Worm (Caenorhabditis elegans) whole organism, L4 larva: ENCODE data around the gene irld-55.

Source experiments
- T26A8.4 ChIP-seq: fragments of 200-800 bp; sonication (Bioruptor generic); IDR thresholded peaks from 2 replicates; pipeline ENCODE4 v1.3.6; 2022; ENCODE audit warnings: missing genetic modification characterization, missing compliant biosample characterization
- Y105C5A.15 ChIP-seq: fragments of 200-800 bp; sonication (Bioruptor generic); IDR thresholded peaks from 2 replicates; pipeline ENCODE4 v1.3.6; 2022; ENCODE audit warnings: missing genetic modification characterization, missing compliant biosample characterization
- Y48G9A.11 ChIP-seq: fragments of 200-800 bp; sonication (Bioruptor generic); IDR thresholded peaks from 2 replicates; pipeline ENCODE4 v1.3.6; 2022; ENCODE audit warnings: missing genetic modification reagents, missing genetic modification characterization, missing compliant biosample characterization
- Y5F2A.4 ChIP-seq: fragments of 200-800 bp; sonication (Bioruptor generic); optimal IDR thresholded peaks from 2 replicates; lab custom pipeline; 2018; ENCODE audit warnings: mild to moderate bottlenecking, missing genetic modification characterization, missing compliant biosample characterization
- Y75B8A.6 ChIP-seq: fragments of 200-800 bp; sonication (Bioruptor generic); IDR thresholded peaks from 2 replicates; pipeline ENCODE4 v1.3.6; 2022; ENCODE audit warnings: missing genetic modification reagents, missing genetic modification characterization, missing compliant biosample characterization
- ZK337.2 ChIP-seq: fragments of 200-800 bp; sonication (Bioruptor generic); IDR thresholded peaks from 2 replicates; pipeline ENCODE4 v1.3.6; 2022; ENCODE audit warnings: missing genetic modification reagents, missing genetic modification characterization, missing compliant biosample characterization
- ceh-20 ChIP-seq: fragments of 200-800 bp; sonication (Bioruptor generic); IDR thresholded peaks from 2 replicates; pipeline ENCODE4 v1.3.6; 2022; ENCODE audit warnings: missing genetic modification reagents, missing genetic modification characterization, missing compliant biosample characterization
- ctbp-1 ChIP-seq: fragments of 200-800 bp; sonication (Bioruptor generic); IDR thresholded peaks from 2 replicates; pipeline ENCODE4 v1.3.6; 2022; ENCODE audit warnings: missing genetic modification reagents, missing genetic modification characterization, missing compliant biosample characterization
- dmd-9 ChIP-seq: fragments of 200-800 bp; sonication (Bioruptor generic); IDR thresholded peaks from 2 replicates; pipeline ENCODE4 v1.3.6; 2022; ENCODE audit warnings: missing genetic modification reagents, missing genetic modification characterization, missing compliant biosample characterization
- hif-1 ChIP-seq, 2 experiments: sonication (generic microtip); optimal IDR thresholded peaks; 2 replicates each; lab custom pipeline; 2016 to 2017; ENCODE audit warnings: missing compliant biosample characterization in 2 of 2, missing genetic modification characterization in 2 of 2, missing genetic modification reagents in 2 of 2, missing genotype in 2 of 2, mild to moderate bottlenecking in 1 of 2
- lin-38 ChIP-seq: fragments of 200-800 bp; sonication (Bioruptor generic); IDR thresholded peaks from 2 replicates; pipeline ENCODE4 v1.3.6; 2022; ENCODE audit warnings: missing genetic modification reagents, missing genetic modification characterization, missing compliant biosample characterization
- lsy-2 ChIP-seq, 2 experiments: fragments of 150-350 bp in 1 of 2; sonication (generic microtip) in 1 of 2; optimal IDR thresholded peaks; 2 replicates each; lab custom pipeline; 2014 to 2017; ENCODE audit warnings: missing biosample characterization in 2 of 2, missing genetic modification characterization in 2 of 2
- pha-4 ChIP-seq, 2 experiments: fragments of 150-350 bp in 1 of 2; fragments of 200-800 bp in 1 of 2; sonication (Bioruptor generic) in 1 of 2; IDR thresholded peaks in 1 of 2; optimal IDR thresholded peaks in 1 of 2; 2 replicates each; pipeline versions ENCODE4 v1.3.6 to Lab custom; 2014 to 2022; ENCODE audit warnings: missing genetic modification characterization in 2 of 2, missing genetic modification reagents in 2 of 2, missing biosample characterization in 1 of 2, missing compliant biosample characterization in 1 of 2
- set-16 ChIP-seq: fragments of 200-800 bp; sonication (Bioruptor generic); IDR thresholded peaks from 2 replicates; pipeline ENCODE4 v1.3.6; 2022; ENCODE audit warnings: missing genetic modification reagents, missing genetic modification characterization, missing compliant biosample characterization
- spr-1 ChIP-seq: sonication (generic microtip); optimal IDR thresholded peaks from 2 replicates; lab custom pipeline; 2016; ENCODE audit warnings: mild to moderate bottlenecking, missing genetic modification characterization, missing compliant biosample characterization
- tra-1 ChIP-seq: fragments of 200-800 bp; sonication (Bioruptor generic); IDR thresholded peaks from 2 replicates; pipeline ENCODE4 v1.3.6; 2022; ENCODE audit warnings: missing genetic modification reagents, missing genetic modification characterization, missing compliant biosample characterization
- unc-130 ChIP-seq: sonication (generic microtip); optimal IDR thresholded peaks from 2 replicates; lab custom pipeline; 2016; ENCODE audit warnings: missing genetic modification reagents, missing genetic modification characterization, missing compliant biosample characterization
- unc-39 ChIP-seq: sonication (generic microtip); optimal IDR thresholded peaks from 2 replicates; lab custom pipeline; 2017; ENCODE audit warnings: missing biosample characterization, missing genetic modification characterization
- unc-62 ChIP-seq, 3 experiments: fragments of 150-350 bp in 1 of 3; sonication (generic microtip); optimal IDR thresholded peaks in 2 of 3; peaks in 1 of 3; 1 replicate in 1 of 3; 2 replicates in 2 of 3; lab custom pipeline; 2014 to 2017; ENCODE audit warnings: missing biosample characterization in 3 of 3, missing genetic modification characterization in 3 of 3, missing genetic modification reagents in 3 of 3, missing genotype in 1 of 3
- zip-2 ChIP-seq: fragments of 150-350 bp; optimal IDR thresholded peaks from 2 replicates; lab custom pipeline; 2014; ENCODE audit warnings: missing biosample characterization, missing genetic modification characterization

irld-55 gene

DNA sequence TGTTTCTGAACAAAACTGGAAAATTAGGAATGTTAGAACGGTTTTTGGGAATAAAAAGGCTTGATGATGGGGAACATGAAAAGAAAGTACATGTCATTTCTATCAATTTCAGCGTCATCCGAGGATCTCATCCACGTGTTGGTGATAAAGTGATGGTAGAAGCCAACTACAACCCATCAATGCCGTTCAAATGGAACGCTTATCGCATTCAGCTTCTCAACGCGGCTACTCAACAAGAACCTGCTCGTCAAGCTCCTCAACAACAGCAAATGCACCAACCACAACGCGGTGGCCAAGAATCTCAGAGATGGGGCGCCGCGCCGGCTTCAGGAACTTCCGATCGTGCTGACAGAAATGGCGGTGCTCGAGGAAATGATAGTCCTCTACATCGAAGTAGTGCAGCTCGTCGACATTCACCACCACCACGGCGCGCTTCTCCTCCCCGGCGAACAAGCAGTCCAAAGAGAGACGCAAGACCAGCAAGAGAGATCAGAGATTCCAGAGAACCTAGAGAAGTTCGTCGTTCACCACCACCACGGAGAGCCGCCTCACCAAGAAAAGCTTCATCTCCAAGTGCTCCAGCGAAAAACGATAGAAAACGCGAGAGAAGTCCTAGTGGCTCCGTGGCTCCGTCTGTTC, 52.1 kb downstream of the irld-55 start:
- TF ChIP-seq ceh-20 (GFP tag; lab: Robert Waterston, UW) (no peak), hif-1 (tag; optimal IDR thresholded peaks at IDR 0.05; lab: Kevin White, UChicago) (no peak), T26A8.4 (peak; percentile 34; the same call in 1 of the 2 replicates), tra-1 (GFP tag; lab: Robert Waterston, UW) (0 out of 2 replicates have a peak, but pooled peaks have one; percentile 6), Y48G9A.11 (GFP tag; lab: Robert Waterston, UW) (0 out of 2 replicates have a peak, but pooled peaks have one; percentile 12), zip-2 (tag; lab: Kevin White, UChicago) (no peak), set-16 (GFP tag; lab: Robert Waterston, UW) (peak; percentile 84), unc-39 (tag; lab: Kevin White, UChicago) (no peak), Y105C5A.15 (GFP tag; lab: Robert Waterston, UW) (no peak), Y75B8A.6 (GFP tag; lab: Robert Waterston, UW) (no peak), unc-62 (GFP tag; optimal IDR thresholded peaks at IDR 0.05 in 1 of 2; lab: Kevin White, UChicago) (peak in 1 of 2 experiments; percentile 80), unc-62 (tag; optimal IDR thresholded peaks at IDR 0.05; lab: Kevin White, UChicago) (no peak), lin-38 (GFP tag; lab: Robert Waterston, UW) (peak; percentile 36), ctbp-1 (GFP tag; lab: Robert Waterston, UW) (no peak), unc-130 (no peak), pha-4 (GFP tag; IDR thresholded peaks at IDR 0.05; lab: Robert Waterston, UW) (peak; percentile 28; the same call in 1 of the 2 replicates), pha-4 (tag; optimal IDR thresholded peaks at IDR 0.05; lab: Kevin White, UChicago) (no peak), ZK337.2 (GFP tag; lab: Robert Waterston, UW) (no peak), lsy-2 (tag; optimal IDR thresholded peaks at IDR 0.05; lab: Kevin White, UChicago) (no peak), dmd-9 (GFP tag; lab: Robert Waterston, UW) (no peak), spr-1 (no peak), Y5F2A.4 (peak; percentile 52)
